Worm (Caenorhabditis elegans) whole organism, L4 larva: ENCODE data around the gene cdk-12.

Experiments
- D1046.2 ChIP-seq: fragments of 200-800 bp; sonication (Bioruptor generic); IDR thresholded peaks from 2 replicates; pipeline ENCODE4 v1.3.6; 2022; ENCODE audit warnings: missing genetic modification characterization, missing compliant biosample characterization
- F26F4.8 ChIP-seq: fragments of 200-800 bp; sonication (Bioruptor generic); conservative IDR thresholded peaks from 2 replicates; pipeline ENCODE4 v1.3.6; 2022; ENCODE audit warnings: missing genetic modification characterization, missing compliant biosample characterization
- Y75B8A.6 ChIP-seq: fragments of 200-800 bp; sonication (Bioruptor generic); IDR thresholded peaks from 2 replicates; pipeline ENCODE4 v1.3.6; 2022; ENCODE audit warnings: missing genetic modification reagents, missing genetic modification characterization, missing compliant biosample characterization
- ZK337.2 ChIP-seq: fragments of 200-800 bp; sonication (Bioruptor generic); IDR thresholded peaks from 2 replicates; pipeline ENCODE4 v1.3.6; 2022; ENCODE audit warnings: missing genetic modification reagents, missing genetic modification characterization, missing compliant biosample characterization
- ama-1 ChIP-seq: fragments of 150-350 bp; optimal IDR thresholded peaks from 2 replicates; lab custom pipeline; 2014; ENCODE audit warnings: inconsistent platforms, mixed read lengths
- ceh-32 ChIP-seq: sonication (generic microtip); optimal IDR thresholded peaks from 2 replicates; lab custom pipeline; 2016; ENCODE audit warnings: mild to moderate bottlenecking, missing genetic modification characterization, missing compliant biosample characterization; ENCODE audit not compliant: poor library complexity
- ceh-82 ChIP-seq: sonication (generic microtip); optimal IDR thresholded peaks from 2 replicates; lab custom pipeline; 2017; ENCODE audit warnings: missing biosample characterization, missing genetic modification characterization
- cey-2 ChIP-seq: sonication (generic microtip); optimal IDR thresholded peaks from 3 replicates; lab custom pipeline; 2017; ENCODE audit warnings: missing genetic modification characterization, mild to moderate bottlenecking, missing compliant biosample characterization, antibody characterized with exemption, borderline replicate concordance; ENCODE audit not compliant: insufficient read depth
- ctbp-1 ChIP-seq: fragments of 200-800 bp; sonication (Bioruptor generic); IDR thresholded peaks from 2 replicates; pipeline ENCODE4 v1.3.6; 2022; ENCODE audit warnings: missing genetic modification reagents, missing genetic modification characterization, missing compliant biosample characterization
- dve-1 ChIP-seq: sonication (generic microtip); optimal IDR thresholded peaks from 2 replicates; lab custom pipeline; 2017; ENCODE audit warnings: antibody characterized with exemption, mild to moderate bottlenecking, missing genetic modification characterization, missing compliant biosample characterization; ENCODE audit not compliant: insufficient read depth
- gei-8 ChIP-seq: fragments of 200-800 bp; sonication (Bioruptor generic); optimal IDR thresholded peaks from 2 replicates; lab custom pipeline; 2018; ENCODE audit warnings: mild to moderate bottlenecking, missing genetic modification characterization, missing compliant biosample characterization
- hif-1 ChIP-seq, 2 experiments: sonication (generic microtip); optimal IDR thresholded peaks; 2 replicates each; lab custom pipeline; 2016 to 2017; ENCODE audit warnings: missing compliant biosample characterization in 2 of 2, missing genetic modification characterization in 2 of 2, missing genetic modification reagents in 2 of 2, missing genotype in 2 of 2, mild to moderate bottlenecking in 1 of 2
- jun-1 ChIP-seq: fragments of 150-350 bp; optimal IDR thresholded peaks from 2 replicates; lab custom pipeline; 2014; ENCODE audit warnings: missing biosample characterization, missing genetic modification reagents, missing genetic modification characterization
- lin-29 ChIP-seq: fragments of 200-800 bp; sonication (Bioruptor generic); IDR thresholded peaks from 2 replicates; pipeline ENCODE4 v1.3.6; 2022; ENCODE audit warnings: missing genetic modification reagents, missing genetic modification characterization, missing compliant biosample characterization
- lin-38 ChIP-seq: fragments of 200-800 bp; sonication (Bioruptor generic); IDR thresholded peaks from 2 replicates; pipeline ENCODE4 v1.3.6; 2022; ENCODE audit warnings: missing genetic modification reagents, missing genetic modification characterization, missing compliant biosample characterization
- lir-3 ChIP-seq: sonication (generic microtip); optimal IDR thresholded peaks from 2 replicates; lab custom pipeline; 2016; ENCODE audit warnings: mild to moderate bottlenecking, missing genetic modification characterization, missing compliant biosample characterization
- lsy-2 ChIP-seq, 2 experiments: fragments of 150-350 bp in 1 of 2; sonication (generic microtip) in 1 of 2; optimal IDR thresholded peaks; 2 replicates each; lab custom pipeline; 2014 to 2017; ENCODE audit warnings: missing biosample characterization in 2 of 2, missing genetic modification characterization in 2 of 2
- madf-5 ChIP-seq, 2 experiments: fragments of 200-800 bp; sonication (Bioruptor generic); IDR thresholded peaks; 2 replicates each; pipeline ENCODE4 v1.3.6; 2022; ENCODE audit warnings: missing compliant biosample characterization in 2 of 2, missing genetic modification characterization in 2 of 2
- madf-9 ChIP-seq: fragments of 200-800 bp; sonication (Bioruptor generic); conservative IDR thresholded peaks from 2 replicates; pipeline ENCODE4 v1.3.6; 2022; ENCODE audit warnings: missing genetic modification reagents, missing genetic modification characterization, missing compliant biosample characterization
- mes-2 ChIP-seq: sonication (generic microtip); optimal IDR thresholded peaks from 2 replicates; lab custom pipeline; 2016; ENCODE audit warnings: missing genotype, mild to moderate bottlenecking, missing genetic modification characterization, missing compliant biosample characterization; ENCODE audit not compliant: poor library complexity, severe bottlenecking
- mxl-2 ChIP-seq: fragments of 200-800 bp; sonication (Bioruptor generic); conservative IDR thresholded peaks from 2 replicates; pipeline ENCODE4 v1.3.6; 2022; ENCODE audit warnings: missing genetic modification reagents, missing genetic modification characterization, missing compliant biosample characterization
- nhr-25 ChIP-seq: sonication (generic microtip); optimal IDR thresholded peaks from 2 replicates; lab custom pipeline; 2017; ENCODE audit warnings: missing genetic modification characterization, mild to moderate bottlenecking, missing compliant biosample characterization, antibody characterized with exemption, moderate library complexity, borderline replicate concordance; ENCODE audit not compliant: insufficient read depth
- nhr-28 ChIP-seq: fragments of 150-350 bp; optimal IDR thresholded peaks from 2 replicates; lab custom pipeline; 2014; ENCODE audit warnings: missing biosample characterization, missing genetic modification characterization
- nhr-41 ChIP-seq: fragments of 200-800 bp; sonication (Bioruptor generic); IDR thresholded peaks from 2 replicates; pipeline ENCODE4 v1.3.6; 2022; ENCODE audit warnings: missing genetic modification reagents, missing genetic modification characterization, missing compliant biosample characterization
- nhr-77 ChIP-seq: fragments of 150-350 bp; optimal IDR thresholded peaks from 2 replicates; lab custom pipeline; 2014; ENCODE audit warnings: missing biosample characterization, missing genetic modification characterization
- pha-4 ChIP-seq, 2 experiments: fragments of 150-350 bp in 1 of 2; fragments of 200-800 bp in 1 of 2; sonication (Bioruptor generic) in 1 of 2; IDR thresholded peaks in 1 of 2; optimal IDR thresholded peaks in 1 of 2; 2 replicates each; pipeline versions ENCODE4 v1.3.6 to Lab custom; 2014 to 2022; ENCODE audit warnings: missing genetic modification characterization in 2 of 2, missing genetic modification reagents in 2 of 2, missing biosample characterization in 1 of 2, missing compliant biosample characterization in 1 of 2
- saeg-2 ChIP-seq: fragments of 200-800 bp; sonication (Bioruptor generic); IDR thresholded peaks from 2 replicates; pipeline ENCODE4 v1.3.6; 2022; ENCODE audit warnings: missing genetic modification reagents, missing genetic modification characterization, missing compliant biosample characterization
- set-16 ChIP-seq: fragments of 200-800 bp; sonication (Bioruptor generic); IDR thresholded peaks from 2 replicates; pipeline ENCODE4 v1.3.6; 2022; ENCODE audit warnings: missing genetic modification reagents, missing genetic modification characterization, missing compliant biosample characterization
- spr-3 ChIP-seq: fragments of 200-800 bp; sonication (Bioruptor generic); optimal IDR thresholded peaks from 2 replicates; lab custom pipeline; 2018; ENCODE audit warnings: mild to moderate bottlenecking, missing genetic modification characterization, missing compliant biosample characterization
- tag-97 ChIP-seq: fragments of 200-800 bp; sonication (Bioruptor generic); IDR thresholded peaks from 2 replicates; pipeline ENCODE4 v1.3.6; 2022; ENCODE audit warnings: missing genetic modification characterization, missing compliant biosample characterization
- tra-1 ChIP-seq: fragments of 200-800 bp; sonication (Bioruptor generic); IDR thresholded peaks from 2 replicates; pipeline ENCODE4 v1.3.6; 2022; ENCODE audit warnings: missing genetic modification reagents, missing genetic modification characterization, missing compliant biosample characterization
- unc-62 ChIP-seq, 3 experiments: fragments of 150-350 bp in 1 of 3; sonication (generic microtip); optimal IDR thresholded peaks in 2 of 3; peaks in 1 of 3; 1 replicate in 1 of 3; 2 replicates in 2 of 3; lab custom pipeline; 2014 to 2017; ENCODE audit warnings: missing biosample characterization in 3 of 3, missing genetic modification characterization in 3 of 3, missing genetic modification reagents in 3 of 3, missing genotype in 1 of 3
- vab-7 ChIP-seq: fragments of 200-800 bp; sonication (Bioruptor generic); IDR thresholded peaks from 2 replicates; pipeline ENCODE4 v1.3.6; 2022; ENCODE audit warnings: missing genetic modification reagents, missing genetic modification characterization, missing compliant biosample characterization
- zag-1 ChIP-seq: fragments of 150-350 bp; optimal IDR thresholded peaks from 2 replicates; lab custom pipeline; 2014; ENCODE audit warnings: missing biosample characterization, missing genetic modification characterization
- ztf-7 ChIP-seq: fragments of 150-350 bp; optimal IDR thresholded peaks from 2 replicates; lab custom pipeline; 2014; ENCODE audit warnings: missing biosample characterization, missing genetic modification characterization

Gene cdk-12

DNA sequence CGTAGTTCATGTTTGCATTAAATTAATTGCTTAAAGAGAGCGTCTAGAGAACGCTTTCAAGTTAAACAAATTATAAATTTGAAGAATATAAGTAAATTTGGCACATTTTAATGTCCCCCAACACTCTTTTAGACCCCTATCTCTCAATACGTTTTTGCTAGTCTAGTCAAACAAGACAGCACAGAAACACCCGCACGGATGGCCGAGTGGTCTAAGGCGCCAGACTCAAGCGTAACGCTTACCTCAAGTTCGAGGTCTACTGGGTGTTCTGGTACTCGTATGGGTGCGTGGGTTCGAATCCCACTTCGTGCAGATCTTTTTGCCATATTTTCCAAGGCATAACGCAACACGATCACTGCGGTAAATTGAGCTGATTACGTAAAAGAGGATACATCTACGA, 29.5 kb downstream of the cdk-12 start (continued):
- no peak for TF ChIP-seq nhr-77 (tag; lab: Kevin White, UChicago)
- TF ChIP-seq lin-29 (GFP tag; lab: Robert Waterston, UW): 0 out of 2 replicates have a peak, but pooled peaks have one; percentile 16
- TF ChIP-seq spr-3 (GFP tag; lab: Kevin White, UChicago): no peak
- TF ChIP-seq nhr-28 (tag; lab: Kevin White, UChicago): no peak
- TF ChIP-seq gei-8 (GFP tag; lab: Kevin White, UChicago): no peak
- TF ChIP-seq Y75B8A.6 (GFP tag; lab: Robert Waterston, UW): no peak
- TF ChIP-seq tag-97 (GFP tag; lab: Robert Waterston, UW): no peak
- 0 out of 2 replicates have a peak, but pooled peaks have one; percentile 30 for TF ChIP-seq ctbp-1 (GFP tag; lab: Robert Waterston, UW)
- TF ChIP-seq ama-1 (lab: Kevin White, UChicago): no peak
- TF ChIP-seq saeg-2 (GFP tag; lab: Robert Waterston, UW): no peak
- no peak for TF ChIP-seq mxl-2 (GFP tag; lab: Robert Waterston, UW)
- TF ChIP-seq lir-3: peak; percentile 22
- peak; percentile 64; the same call in 1 of the 2 replicates for TF ChIP-seq madf-9
- TF ChIP-seq F26F4.8 (GFP tag; lab: Robert Waterston, UW): no peak
- peak in 1 of 2 experiments; percentile 52 for TF ChIP-seq unc-62 (GFP tag; optimal IDR thresholded peaks at IDR 0.05 in 1 of 2; lab: Kevin White, UChicago)
- TF ChIP-seq unc-62 (tag; optimal IDR thresholded peaks at IDR 0.05; lab: Kevin White, UChicago): no peak
- peak; percentile 71 for TF ChIP-seq vab-7 (GFP tag; lab: Robert Waterston, UW)
- no peak for TF ChIP-seq nhr-25
- TF ChIP-seq zag-1 (tag; lab: Kevin White, UChicago): no peak
- 0 out of 4 replicates have a peak, but pooled peaks of 1 of the 2 experiments have one; percentile 18 for TF ChIP-seq madf-5 (GFP tag; IDR thresholded peaks at IDR 0.05; lab: Robert Waterston, UW)
- no peak for TF ChIP-seq lin-38 (GFP tag; lab: Robert Waterston, UW)
- no peak for TF ChIP-seq ZK337.2 (GFP tag; lab: Robert Waterston, UW)
- TF ChIP-seq cey-2: no peak
- no peak for TF ChIP-seq jun-1 (tag; lab: Kevin White, UChicago)
- TF ChIP-seq D1046.2 (GFP tag; lab: Robert Waterston, UW): no peak
- TF ChIP-seq hif-1 (tag; optimal IDR thresholded peaks at IDR 0.05; lab: Kevin White, UChicago): peak in 1 of 2 experiments; percentile 1
- no peak for TF ChIP-seq nhr-41 (GFP tag; lab: Robert Waterston, UW)
- no peak for TF ChIP-seq ztf-7 (tag; lab: Kevin White, UChicago)
- peak; percentile 63 for TF ChIP-seq mes-2 (tag; lab: Kevin White, UChicago)
- no peak for TF ChIP-seq set-16 (GFP tag; lab: Robert Waterston, UW)
- TF ChIP-seq pha-4 (GFP tag; IDR thresholded peaks at IDR 0.05; lab: Robert Waterston, UW): peak; percentile 46; the same call in 1 of the 2 replicates
- no peak for TF ChIP-seq pha-4 (tag; optimal IDR thresholded peaks at IDR 0.05; lab: Kevin White, UChicago)

DNA sequence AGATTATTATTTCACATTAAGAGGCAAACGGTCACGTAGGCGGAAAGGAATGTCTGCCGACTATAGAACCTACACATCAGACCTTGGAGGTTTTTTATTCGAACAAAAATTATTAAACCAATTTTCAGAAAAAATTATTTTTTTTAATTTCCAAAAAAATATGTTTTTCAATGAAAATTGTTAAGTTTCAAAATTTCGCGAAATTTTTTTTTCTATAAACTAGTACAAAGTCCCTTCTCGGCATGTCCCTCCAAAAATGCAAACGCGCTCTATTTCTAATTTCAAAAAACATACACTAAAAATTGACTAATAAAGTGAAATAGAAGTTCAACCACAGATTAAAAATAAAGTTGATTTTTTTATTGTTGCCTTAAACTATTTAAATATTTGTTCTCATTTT, 32.2 kb downstream of the cdk-12 start, which contains the start of gene ckb-1:
Gene ckb-1, plus strand, starts transcription at position 301 of the 400 bp plus-strand sequence.
- TF ChIP-seq tra-1 (GFP tag; lab: Robert Waterston, UW) (no peak), dve-1 (tag; lab: Kevin White, UChicago) (peak; percentile 15), mes-2 (tag; lab: Kevin White, UChicago) (peak; percentile 8), lsy-2 (tag; optimal IDR thresholded peaks at IDR 0.05; lab: Kevin White, UChicago) (peak in 1 of 2 experiments; percentile 7), ceh-32 (tag; lab: Kevin White, UChicago) (no peak), lin-38 (GFP tag; lab: Robert Waterston, UW) (peak; percentile 39; the same call in 1 of the 2 replicates), ceh-82 (tag; lab: Kevin White, UChicago) (no peak)
